Fruit fly (Drosophila melanogaster): ENCODE measurements around the gene spdi.

Gene spdi

DNA sequence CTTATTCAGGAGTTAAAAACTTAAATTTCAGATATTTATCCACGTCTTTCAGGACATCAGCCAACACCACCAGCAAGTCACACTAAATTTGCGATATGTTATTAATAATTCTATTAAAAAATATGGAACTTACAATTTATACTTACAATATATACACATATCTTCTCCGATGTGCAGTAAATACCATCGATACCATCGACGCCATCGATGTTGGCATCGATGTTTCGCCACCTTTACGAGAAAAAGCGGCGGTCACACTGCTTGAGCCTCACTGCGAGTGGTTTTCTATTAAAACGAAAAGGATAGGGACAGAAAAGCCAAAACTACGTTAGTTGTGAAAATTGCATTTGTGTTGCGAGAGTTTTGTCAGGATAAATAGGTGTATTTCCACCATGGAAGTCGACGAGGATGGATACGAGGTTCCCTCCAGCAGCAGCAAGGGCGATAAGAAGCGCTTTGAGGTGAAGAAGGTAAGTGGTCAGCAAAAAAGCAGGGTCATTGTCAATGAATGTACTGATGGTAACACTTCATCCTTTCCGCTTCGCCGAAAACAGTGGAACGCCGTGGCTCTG is 27.1 kb upstream of the spdi start, which contains the start of gene Roc1a (continued):
- TF ChIP-seq B-H2 (GFP tag; optimal IDR thresholded peaks at IDR 0.05) (no peak), CG7839 (tag; optimal IDR thresholded peaks at IDR 0.05) (no peak), CG4707 (GFP tag; optimal IDR thresholded peaks at IDR 0.05) (no peak), Rfx (GFP tag; IDR thresholded peaks at IDR 0.05) (peak; percentile 35; the same call in 1 of the 2 replicates), CG8290 (GFP tag; optimal IDR thresholded peaks at IDR 0.05) (no peak), CG8290 (tag; optimal IDR thresholded peaks at IDR 0.05) (no peak), danr (GFP tag; IDR thresholded peaks at IDR 0.05) (no peak), H2.0 (GFP tag; IDR thresholded peaks at IDR 0.05) (no peak), CG31224 (GFP tag; IDR thresholded peaks at IDR 0.05) (no peak), CG10462 (GFP tag; optimal IDR thresholded peaks at IDR 0.05) (no peak), CG17361 (GFP tag; IDR thresholded peaks at IDR 0.05) (peak; percentile 59; the same call in 1 of the 3 replicates), CG17912 (GFP tag; optimal IDR thresholded peaks at IDR 0.05) (no peak), ssp (GFP tag; IDR thresholded peaks at IDR 0.05) (0 out of 2 replicates have a peak, but pooled peaks have one; percentile 9), grn (GFP tag; optimal IDR thresholded peaks at IDR 0.05) (no peak), CG8478 (optimal IDR thresholded peaks at IDR 0.05) (no peak)

DNA sequence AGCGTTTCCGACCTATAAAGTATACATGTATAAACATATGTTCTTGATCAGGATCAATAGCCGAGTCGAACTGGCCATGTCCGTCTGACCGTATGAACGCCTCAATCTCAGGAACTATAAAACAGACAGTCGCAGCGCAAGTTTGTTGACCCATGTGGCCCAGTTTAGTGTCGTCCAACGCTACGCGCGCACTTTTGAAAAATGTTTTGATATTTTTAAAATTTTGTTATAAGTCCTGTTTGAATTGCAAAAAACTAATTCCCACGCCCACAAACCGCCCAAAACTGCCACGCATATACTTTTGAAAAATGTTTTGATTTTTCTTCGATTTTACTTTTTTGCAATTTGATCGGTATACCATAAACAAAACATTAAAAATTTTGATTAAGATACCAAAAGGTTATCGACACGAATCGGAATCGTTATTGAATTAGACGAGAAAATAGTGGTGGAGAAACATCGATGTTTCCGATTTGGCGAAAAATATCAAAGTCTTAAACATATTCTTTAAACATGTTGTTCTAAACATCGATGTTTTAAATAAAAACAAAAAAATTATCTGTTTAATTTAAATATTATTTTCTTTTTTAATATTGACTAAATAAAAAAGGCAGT is 26.5 kb upstream of the spdi start:
- no peak for TF ChIP-seq dimm (GFP tag; IDR thresholded peaks at IDR 0.05)
- TF ChIP-seq CG17385 (GFP tag; optimal IDR thresholded peaks at IDR 0.05) = no peak
- no peak for TF ChIP-seq CG10654 (GFP tag; optimal IDR thresholded peaks at IDR 0.05)
- TF ChIP-seq CG4360 (GFP tag; IDR thresholded peaks at IDR 0.05) = no peak
- no peak for TF ChIP-seq D19B (GFP tag; optimal IDR thresholded peaks at IDR 0.05)
- TF ChIP-seq cad (GFP tag; optimal IDR thresholded peaks at IDR 0.05) = no peak
- no peak for TF ChIP-seq CG16813 (GFP tag; IDR thresholded peaks at IDR 0.05; ENCODE audit: partially characterized antibody)
- no peak for TF ChIP-seq tio (GFP tag; optimal IDR thresholded peaks at IDR 0.05)
- TF ChIP-seq CG2199 (GFP tag; IDR thresholded peaks at IDR 0.05) = no peak
- no peak for TF ChIP-seq fu2 (GFP tag; optimal IDR thresholded peaks at IDR 0.05)
- TF ChIP-seq tup (GFP tag; optimal IDR thresholded peaks at IDR 0.05) = no peak
- no peak for TF ChIP-seq CG10366 (GFP tag; IDR thresholded peaks at IDR 0.05)
- TF ChIP-seq pzg (GFP tag; optimal IDR thresholded peaks at IDR 0.05) = peak; percentile 14
- no peak for TF ChIP-seq nerfin-1 (tag; optimal IDR thresholded peaks at IDR 0.05)
- TF ChIP-seq hbn (GFP tag; IDR thresholded peaks at IDR 0.05; ENCODE audit: partially characterized antibody) = peak; percentile 30; the same call in 1 of the 2 replicates
- no peak for TF ChIP-seq wek (GFP tag; optimal IDR thresholded peaks at IDR 0.05)
- no peak for TF ChIP-seq Sox102F (GFP tag; optimal IDR thresholded peaks at IDR 0.05)
- TF ChIP-seq sd (tag; optimal IDR thresholded peaks at IDR 0.05) = no peak
- no peak for TF ChIP-seq D (optimal IDR thresholded peaks at IDR 0.05)
- TF ChIP-seq D (GFP tag; optimal IDR thresholded peaks at IDR 0.05) = no peak
- no peak for TF ChIP-seq Mes4 (GFP tag; optimal IDR thresholded peaks at IDR 0.05)
- TF ChIP-seq Sin3A (optimal IDR thresholded peaks at IDR 0.05) = no peak
- no peak for TF ChIP-seq Usf (GFP tag; optimal IDR thresholded peaks at IDR 0.05)
- TF ChIP-seq fru (optimal IDR thresholded peaks at IDR 0.05) = no peak
- no peak for TF ChIP-seq abd-A (tag; optimal IDR thresholded peaks at IDR 0.05)
- TF ChIP-seq CG31388 (GFP tag; optimal IDR thresholded peaks at IDR 0.05) = no peak
- TF ChIP-seq lola (GFP tag; optimal IDR thresholded peaks at IDR 0.05) = peak in 1 of 3 experiments; percentile 25
- TF ChIP-seq jigr1 (GFP tag; IDR thresholded peaks at IDR 0.05) = no peak
- no peak for TF ChIP-seq CG1832 (GFP tag; optimal IDR thresholded peaks at IDR 0.05)
- no peak for TF ChIP-seq pita (GFP tag; optimal IDR thresholded peaks at IDR 0.05)
- TF ChIP-seq E2f2 (GFP tag; IDR thresholded peaks at IDR 0.05) = peak; percentile 81
- no peak for TF ChIP-seq CG2712 (tag; optimal IDR thresholded peaks at IDR 0.05)
- no peak for TF ChIP-seq Vsx1 (GFP tag; optimal IDR thresholded peaks at IDR 0.05)
- TF ChIP-seq Dll (GFP tag; IDR thresholded peaks at IDR 0.05; ENCODE audit: partially characterized antibody) = peak; percentile 51; the same call in 1 of the 4 replicates
- no peak for TF ChIP-seq Optix (GFP tag; IDR thresholded peaks at IDR 0.05)
- no peak for TF ChIP-seq pfk (GFP tag; optimal IDR thresholded peaks at IDR 0.05)
